Fruit fly (Drosophila melanogaster): ENCODE results near the gene CG31274.
A peak's percentile ranks its signal among the peaks of the same experiment; 100 is the strongest.

Gene CG31274

dm6 chr3R:16957759-16958536 lies 34.9 kb upstream of the CG31274 start (continued):
- TF ChIP-seq Elba2 (GFP tag; optimal IDR thresholded peaks at IDR 0.05) (no peak), CG1603 (tag; optimal IDR thresholded peaks at IDR 0.05) (peak; percentile 67), CG15479 (GFP tag; optimal IDR thresholded peaks at IDR 0.05) (no peak), Fer2 (tag; optimal IDR thresholded peaks at IDR 0.05) (peak; percentile 37), cg (GFP tag; optimal IDR thresholded peaks at IDR 0.05) (no peak), CG4730 (GFP tag; IDR thresholded peaks at IDR 0.05) (peak; percentile 53; the same call in 1 of the 2 replicates), CG34224 (GFP tag; IDR thresholded peaks at IDR 0.05; ENCODE audit: partially characterized antibody) (no peak), ara (GFP tag; IDR thresholded peaks at IDR 0.05) (peak; percentile 54), CG31224 (GFP tag; IDR thresholded peaks at IDR 0.05) (no peak), CG13287 (GFP tag; IDR thresholded peaks at IDR 0.05; ENCODE audit: partially characterized antibody) (peak; percentile 10; the same call in 1 of the 2 replicates), CG1832 (GFP tag; optimal IDR thresholded peaks at IDR 0.05) (no peak), CG7987 (GFP tag; optimal IDR thresholded peaks at IDR 0.05) (no peak), oc (tag; optimal IDR thresholded peaks at IDR 0.05) (peak; percentile 63), CG1602 (GFP tag; optimal IDR thresholded peaks at IDR 0.05) (peak; percentile 84), B-H2 (GFP tag; optimal IDR thresholded peaks at IDR 0.05) (peak; percentile 49), HmgZ (tag; optimal IDR thresholded peaks at IDR 0.05) (no peak), CG6813 (GFP tag; optimal IDR thresholded peaks at IDR 0.05) (peak; percentile 81), CG15073 (GFP tag; optimal IDR thresholded peaks at IDR 0.05) (peak; percentile 47), tna (GFP tag; IDR thresholded peaks at IDR 0.05; ENCODE audit: partially characterized antibody) (no peak), CG12104 (GFP tag; optimal IDR thresholded peaks at IDR 0.05) (peak; percentile 80), dpn (GFP tag; optimal IDR thresholded peaks at IDR 0.05) (peak in 1 of 2 experiments; percentile 72), Six4 (GFP tag; optimal IDR thresholded peaks at IDR 0.05) (peak; percentile 74), p53 (GFP tag; optimal IDR thresholded peaks at IDR 0.05) (no peak), Blimp-1 (GFP tag; optimal IDR thresholded peaks at IDR 0.05) (peak; percentile 80), Hr3 (GFP tag; optimal IDR thresholded peaks at IDR 0.05) (peak; percentile 87), bab2 (GFP tag; optimal IDR thresholded peaks at IDR 0.05) (peak; percentile 9), CG4854 (GFP tag; optimal IDR thresholded peaks at IDR 0.05) (no peak), CG11723 (GFP tag; optimal IDR thresholded peaks at IDR 0.05) (peak; percentile 67), CG33213 (GFP tag; optimal IDR thresholded peaks at IDR 0.05) (peak; percentile 40), dmrt99B (tag; optimal IDR thresholded peaks at IDR 0.05) (peak; percentile 86), hkb (optimal IDR thresholded peaks at IDR 0.05) (no peak), hkb (GFP tag; IDR thresholded peaks at IDR 0.05) (no peak; the same call in 1 of the 2 replicates), CG17802 (tag; optimal IDR thresholded peaks at IDR 0.05) (peak; percentile 15), Ptx1 (GFP tag; IDR thresholded peaks at IDR 0.05) (peak; percentile 67), ato (GFP tag; IDR thresholded peaks at IDR 0.05; ENCODE audit: partially characterized antibody) (no peak), bowl (GFP tag; IDR thresholded peaks at IDR 0.05) (no peak), ap (GFP tag; IDR thresholded peaks at IDR 0.05) (no peak), trem (tag; optimal IDR thresholded peaks at IDR 0.05) (peak; percentile 74), Dll (GFP tag; IDR thresholded peaks at IDR 0.05; ENCODE audit: partially characterized antibody) (no peak), ci (GFP tag; IDR thresholded peaks at IDR 0.05) (peak; percentile 31), Hand (GFP tag; optimal IDR thresholded peaks at IDR 0.05) (peak; percentile 74), CG30431 (GFP tag; optimal IDR thresholded peaks at IDR 0.05) (peak; percentile 50), ftz-f1 (GFP tag; optimal IDR thresholded peaks at IDR 0.05) (no peak), gsb (GFP tag; IDR thresholded peaks at IDR 0.05) (no peak), Camta (GFP tag; optimal IDR thresholded peaks at IDR 0.05) (no peak), CG10274 (GFP tag; optimal IDR thresholded peaks at IDR 0.05) (peak; percentile 24), dmrt11E (tag; optimal IDR thresholded peaks at IDR 0.05) (peak; percentile 91), CG13123 (GFP tag; optimal IDR thresholded peaks at IDR 0.05) (peak; percentile 57), usp (GFP tag; optimal IDR thresholded peaks at IDR 0.05) (no peak)
